Worm (Caenorhabditis elegans) whole organism, L1 larva: ENCODE results near the gene Y41C4A.22.

Source experiments
- egl-27 ChIP-seq, 2 experiments: fragments of 150-350 bp in 1 of 2; sonication (generic microtip); optimal IDR thresholded peaks; 3 replicates each; lab custom pipeline; 2017 to 2018; ENCODE audit warnings: missing biosample characterization in 2 of 2, missing genetic modification characterization in 2 of 2, missing genetic modification reagents in 2 of 2
- fkh-10 ChIP-seq: sonication (generic microtip); optimal IDR thresholded peaks from 2 replicates; lab custom pipeline; 2017; ENCODE audit warnings: missing biosample characterization, missing genetic modification reagents, missing genetic modification characterization
- jun-1 ChIP-seq: fragments of 150-350 bp; optimal IDR thresholded peaks from 2 replicates; lab custom pipeline; 2014; ENCODE audit warnings: missing biosample characterization, missing genetic modification reagents, missing genetic modification characterization
- lin-13 ChIP-seq: fragments of 150-350 bp; optimal IDR thresholded peaks from 2 replicates; lab custom pipeline; 2014; ENCODE audit warnings: missing biosample characterization, missing genetic modification reagents, missing genetic modification characterization
- lin-35 ChIP-seq, 2 experiments: fragments of 150-350 bp; optimal IDR thresholded peaks; 2 replicates each; lab custom pipeline; 2014; ENCODE audit warnings: missing biosample characterization in 2 of 2, missing genetic modification characterization in 2 of 2, missing genetic modification reagents in 2 of 2
- mdl-1 ChIP-seq, 2 experiments: fragments of 150-350 bp; optimal IDR thresholded peaks; 2 replicates each; lab custom pipeline; 2014 to 2017; ENCODE audit warnings: missing biosample characterization in 2 of 2, missing genetic modification characterization in 2 of 2, inconsistent platforms in 1 of 2
- nhr-11 ChIP-seq: fragments of 150-350 bp; optimal IDR thresholded peaks from 2 replicates; lab custom pipeline; 2014; ENCODE audit warnings: missing biosample characterization, missing genetic modification characterization
- nhr-85 ChIP-seq: sonication (generic microtip); peaks from one replicate; lab custom pipeline; 2016; ENCODE audit warnings: missing genetic modification characterization, inconsistent platforms, missing compliant biosample characterization

DNA sequence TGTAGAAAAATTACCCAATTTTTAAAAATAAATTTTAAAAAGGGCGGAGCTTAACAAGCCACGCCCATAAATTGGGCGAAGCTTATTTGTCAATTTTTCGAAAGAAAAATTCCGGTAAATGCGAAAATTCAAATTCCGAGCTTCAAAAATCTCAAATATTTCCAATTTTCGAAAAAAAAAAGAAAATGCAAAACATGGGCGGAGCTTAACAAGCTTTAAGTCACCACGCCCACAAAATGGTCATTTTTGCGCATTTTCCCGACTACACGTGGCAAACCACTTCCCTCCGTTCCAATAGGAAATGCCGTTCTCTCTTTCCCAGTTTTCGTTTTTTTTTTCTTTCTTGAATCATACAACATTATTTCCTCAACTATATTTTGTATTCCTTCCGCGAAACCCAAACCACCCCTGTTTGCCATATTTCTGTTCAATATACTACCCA lies 548 bp upstream of the Y41C4A.22 start:
- TF ChIP-seq nhr-85 (tag; lab: Kevin White, UChicago): no peak
- no peak for TF ChIP-seq mdl-1 (tag; optimal IDR thresholded peaks at IDR 0.05; lab: Kevin White, UChicago)
- no peak for TF ChIP-seq lin-13 (GFP tag; lab: Kevin White, UChicago)
- no peak for TF ChIP-seq egl-27 (tag; optimal IDR thresholded peaks at IDR 0.05; lab: Kevin White, UChicago)
- TF ChIP-seq lin-35 (GFP tag; optimal IDR thresholded peaks at IDR 0.05; lab: Kevin White, UChicago): no peak
- no peak for TF ChIP-seq jun-1 (tag; lab: Kevin White, UChicago)
- TF ChIP-seq nhr-11: no peak
- TF ChIP-seq fkh-10 (GFP tag; lab: Kevin White, UChicago): no peak
